Worm (Caenorhabditis elegans) whole organism, midembryonic: ENCODE data around the gene pccb-1.

ENCODE experiments used
- T22C8.4 ChIP-seq: fragments of 200-800 bp; sonication (Bioruptor generic); IDR thresholded peaks from 2 replicates; pipeline ENCODE4 v1.3.6; 2022; ENCODE audit warnings: missing genetic modification characterization, missing compliant biosample characterization
- cog-1 ChIP-seq: sonication (generic microtip); optimal IDR thresholded peaks from 2 replicates; lab custom pipeline; 2016; ENCODE audit warnings: missing genetic modification characterization, missing compliant biosample characterization
- flt-1 ChIP-seq: fragments of 200-800 bp; sonication (Bioruptor generic); IDR thresholded peaks from 2 replicates; pipeline ENCODE4 v1.3.6; 2022; ENCODE audit warnings: missing genetic modification characterization, missing compliant biosample characterization
- klf-2 ChIP-seq: fragments of 200-800 bp; sonication (Bioruptor generic); conservative IDR thresholded peaks from 2 replicates; pipeline ENCODE4 v1.3.6; 2022; ENCODE audit warnings: missing genetic modification reagents, missing genetic modification characterization, missing compliant biosample characterization
- med-1 ChIP-seq: sonication (generic microtip); optimal IDR thresholded peaks from 2 replicates; lab custom pipeline; 2017; ENCODE audit warnings: missing genetic modification characterization, mild to moderate bottlenecking, missing compliant biosample characterization, antibody characterized with exemption, missing genetic modification reagents; ENCODE audit not compliant: insufficient read depth
- ref-1 ChIP-seq: fragments of 200-800 bp; sonication (Bioruptor generic); conservative IDR thresholded peaks from 2 replicates; pipeline ENCODE4 v1.3.6; 2022; ENCODE audit warnings: missing genetic modification reagents, missing genetic modification characterization, missing compliant biosample characterization
- tab-1 ChIP-seq: fragments of 200-800 bp; sonication (Bioruptor generic); IDR thresholded peaks from 2 replicates; pipeline ENCODE4 v1.3.6; 2022; ENCODE audit warnings: missing genetic modification characterization, missing compliant biosample characterization
- ztf-23 ChIP-seq: fragments of 200-800 bp; sonication (Bioruptor generic); IDR thresholded peaks from 2 replicates; pipeline ENCODE4 v1.3.6; 2022; ENCODE audit warnings: missing genetic modification reagents, missing genetic modification characterization, missing compliant biosample characterization
- ztf-29 ChIP-seq: fragments of 200-800 bp; sonication (Bioruptor generic); IDR thresholded peaks from 2 replicates; pipeline ENCODE4 v1.3.6; 2022; ENCODE audit warnings: missing genetic modification reagents, missing genetic modification characterization, missing compliant biosample characterization

Gene pccb-1

DNA sequence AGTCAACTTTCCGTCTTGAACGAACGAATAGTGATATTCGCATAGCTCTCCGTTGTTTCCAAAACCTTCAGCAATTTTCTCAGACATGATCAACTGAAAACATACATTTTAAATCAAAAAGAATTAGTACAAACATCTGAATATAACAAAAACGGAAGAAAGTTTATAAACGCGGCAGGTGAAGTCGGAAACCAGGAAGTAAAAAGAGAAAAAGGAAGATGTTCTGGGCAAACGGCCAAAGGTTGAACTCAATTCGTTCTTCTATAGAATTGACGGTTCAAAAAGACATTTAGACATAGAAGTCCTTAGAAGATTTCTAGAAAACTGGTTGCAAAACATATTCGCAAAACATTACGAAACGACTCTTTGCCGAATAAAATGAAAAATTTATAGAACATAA, 2.1 kb upstream of the pccb-1 start, which contains the start of gene F52E4.5:
F52E4.5 (minus strand) TSS at position 101 of the 400 bp plus-strand sequence.
- no peak for TF ChIP-seq med-1 (GFP tag; lab: Kevin White, UChicago)
- no peak for TF ChIP-seq T22C8.4 (GFP tag; lab: Robert Waterston, UW)
- no peak for TF ChIP-seq ztf-23 (GFP tag; lab: Robert Waterston, UW)
- no peak for TF ChIP-seq flt-1
- no peak for TF ChIP-seq klf-2
- TF ChIP-seq ref-1 (GFP tag; lab: Robert Waterston, UW), result no peak
- no peak for TF ChIP-seq ztf-29 (GFP tag; lab: Robert Waterston, UW)
- no peak for TF ChIP-seq cog-1
- no peak for TF ChIP-seq tab-1 (GFP tag; lab: Robert Waterston, UW)

DNA sequence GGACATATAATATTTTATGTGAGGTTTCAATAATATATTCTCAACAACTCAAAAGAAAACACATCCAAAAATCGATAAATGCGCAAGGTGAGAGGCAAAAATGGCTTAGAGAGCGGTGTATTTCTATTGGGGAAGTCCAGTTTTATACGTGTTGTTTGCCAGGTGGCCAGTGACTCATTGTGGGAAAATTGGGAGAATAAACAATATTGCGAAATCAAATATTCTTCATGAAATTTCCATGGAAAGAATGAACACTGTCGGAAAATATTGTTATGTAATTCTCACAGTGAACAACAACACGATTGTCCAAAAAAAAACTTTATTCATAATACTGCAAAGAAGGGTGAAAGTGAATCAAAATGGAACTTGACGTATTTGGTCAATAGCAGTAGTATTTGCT, 1.7 kb upstream of the pccb-1 start:
- TF ChIP-seq med-1 (GFP tag; lab: Kevin White, UChicago) (no peak), tab-1 (GFP tag; lab: Robert Waterston, UW) (no peak), T22C8.4 (GFP tag; lab: Robert Waterston, UW) (no peak), ref-1 (GFP tag; lab: Robert Waterston, UW) (no peak), cog-1 (no peak), ztf-23 (GFP tag; lab: Robert Waterston, UW) (no peak), ztf-29 (GFP tag; lab: Robert Waterston, UW) (no peak), flt-1 (no peak), klf-2 (no peak)

DNA sequence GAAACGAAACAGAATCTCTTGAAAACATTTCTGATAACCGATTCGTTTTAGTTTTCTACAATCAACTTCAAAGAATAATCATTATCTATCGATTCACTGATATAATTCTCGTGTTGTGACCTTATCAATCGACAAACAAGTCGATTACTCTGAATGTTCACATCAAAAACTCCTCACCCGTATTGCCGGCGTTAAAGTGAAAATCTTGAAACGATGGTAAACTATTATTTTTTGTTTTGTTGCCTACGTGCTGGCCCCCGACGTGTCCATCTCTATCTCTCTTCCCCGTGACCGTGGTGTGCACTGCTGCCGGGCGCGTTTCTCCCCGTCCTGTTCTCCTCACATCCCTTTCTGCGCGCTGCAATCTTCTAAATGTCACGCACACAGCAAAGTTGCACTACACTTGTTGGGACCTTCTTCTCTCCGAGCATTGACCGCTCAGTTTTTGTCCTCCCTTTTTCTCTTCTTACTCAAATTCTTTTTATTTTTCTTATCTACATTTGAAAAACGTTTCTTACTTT, 605 bp downstream of the pccb-1 start:
- no peak for TF ChIP-seq cog-1
- no peak for TF ChIP-seq T22C8.4 (GFP tag; lab: Robert Waterston, UW)
- no peak for TF ChIP-seq tab-1 (GFP tag; lab: Robert Waterston, UW)
- TF ChIP-seq ref-1 (GFP tag; lab: Robert Waterston, UW), result no peak
- no peak for TF ChIP-seq flt-1
- TF ChIP-seq ztf-29 (GFP tag; lab: Robert Waterston, UW), result no peak
- no peak for TF ChIP-seq med-1 (GFP tag; lab: Kevin White, UChicago)
- no peak for TF ChIP-seq ztf-23 (GFP tag; lab: Robert Waterston, UW)
- no peak for TF ChIP-seq klf-2

DNA sequence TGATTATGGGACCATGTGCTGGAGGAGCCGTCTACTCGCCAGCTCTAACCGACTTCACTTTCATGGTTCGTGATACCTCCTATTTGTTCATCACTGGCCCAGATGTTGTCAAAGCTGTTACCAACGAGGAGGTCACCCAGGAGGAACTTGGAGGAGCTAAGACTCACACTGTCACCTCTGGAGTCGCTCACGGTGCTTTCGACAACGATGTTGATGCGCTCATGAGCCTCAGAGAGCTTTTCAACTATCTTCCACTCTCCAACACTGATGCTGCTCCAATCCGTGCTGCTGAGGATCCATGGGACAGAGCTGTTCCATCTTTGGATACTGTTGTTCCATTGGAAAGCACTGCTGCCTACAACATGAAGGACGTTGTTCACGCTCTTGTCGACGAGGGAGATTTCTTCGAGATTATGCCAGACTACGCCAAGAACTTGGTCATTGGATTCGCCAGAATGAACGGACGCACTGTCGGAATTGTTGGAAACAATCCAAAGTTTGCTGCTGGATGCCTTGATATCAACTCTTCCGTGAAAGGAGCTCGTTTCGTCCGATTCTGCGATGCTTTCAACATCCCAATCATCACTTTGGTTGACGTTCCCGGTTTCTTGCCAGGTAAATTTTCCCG, 1.9 kb downstream of the pccb-1 start:
- TF ChIP-seq tab-1 (GFP tag; lab: Robert Waterston, UW), result no peak

DNA sequence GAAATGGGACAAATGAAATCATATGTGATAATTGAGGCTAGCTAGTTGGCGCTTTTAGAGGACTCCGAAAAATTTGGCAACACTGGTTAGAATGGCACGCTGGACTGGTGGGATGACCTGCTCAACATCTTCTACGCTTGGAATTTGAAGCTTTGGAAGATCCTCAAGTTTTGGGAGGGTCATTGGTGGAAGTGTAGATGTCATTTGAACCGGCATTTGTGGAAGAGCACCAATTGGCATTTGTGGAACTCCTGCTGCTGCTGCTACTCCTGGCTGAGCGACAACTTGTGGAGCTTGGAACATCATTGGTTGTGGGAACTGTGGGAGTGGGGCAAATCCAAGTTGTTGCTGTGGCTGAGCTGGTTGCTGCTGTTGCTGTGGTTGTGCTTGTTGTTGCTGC, 3.1 kb downstream of the pccb-1 start:
- TF ChIP-seq cog-1, result no peak
- TF ChIP-seq ztf-23 (GFP tag; lab: Robert Waterston, UW), result no peak
- TF ChIP-seq med-1 (GFP tag; lab: Kevin White, UChicago), result no peak
- no peak for TF ChIP-seq klf-2
- TF ChIP-seq flt-1, result no peak
- TF ChIP-seq ref-1 (GFP tag; lab: Robert Waterston, UW), result no peak
- TF ChIP-seq T22C8.4 (GFP tag; lab: Robert Waterston, UW), result no peak
- no peak for TF ChIP-seq tab-1 (GFP tag; lab: Robert Waterston, UW)
- no peak for TF ChIP-seq ztf-29 (GFP tag; lab: Robert Waterston, UW)

DNA sequence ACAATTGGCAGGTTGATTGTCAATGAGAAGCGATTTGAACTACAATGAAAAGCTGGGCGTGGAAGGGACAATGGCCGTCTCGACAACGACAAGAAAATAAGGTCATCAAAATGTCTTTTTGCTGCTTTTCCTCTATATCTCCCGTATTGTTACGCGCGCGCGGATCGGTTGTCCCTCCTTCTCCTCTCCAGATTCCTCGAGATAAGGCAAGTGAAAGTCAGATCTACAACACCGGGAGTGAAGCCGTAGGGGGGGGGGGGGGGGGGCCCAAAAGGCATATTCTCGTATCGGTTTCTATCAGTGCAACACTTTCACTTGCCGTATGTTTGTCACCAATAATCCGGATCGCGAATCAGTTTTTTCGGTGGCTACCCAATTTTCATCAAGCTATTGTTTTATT, 5.0 kb downstream of the pccb-1 start, which contains the start of gene wrt-2:
wrt-2 (minus strand) TSS at position 46 of the 400 bp plus-strand sequence.
- TF ChIP-seq ref-1 (GFP tag; lab: Robert Waterston, UW) (no peak), tab-1 (GFP tag; lab: Robert Waterston, UW) (no peak), ztf-29 (GFP tag; lab: Robert Waterston, UW) (no peak), med-1 (GFP tag; lab: Kevin White, UChicago) (no peak), flt-1 (no peak), T22C8.4 (GFP tag; lab: Robert Waterston, UW) (no peak), ztf-23 (GFP tag; lab: Robert Waterston, UW) (no peak), klf-2 (no peak)

DNA sequence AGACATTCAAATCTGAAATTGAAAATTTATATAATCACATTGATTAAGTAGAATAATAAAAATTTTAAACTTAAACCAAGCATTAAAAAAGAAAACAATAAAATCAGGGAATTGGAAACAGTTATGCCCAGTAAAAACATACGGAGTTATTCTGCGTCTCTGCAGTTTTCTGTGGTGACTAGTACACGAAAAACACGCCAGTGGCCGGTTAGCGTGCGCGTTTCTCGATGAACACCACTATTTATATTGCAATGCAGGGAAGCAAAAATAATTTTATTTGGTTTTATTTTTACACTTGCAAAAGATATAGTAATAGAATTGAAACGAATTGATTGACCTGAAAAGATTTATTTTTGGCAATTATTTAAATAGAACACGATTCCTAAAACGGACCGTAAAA, 10.5 kb downstream of the pccb-1 start, which contains the start of gene sec-3:
sec-3 (minus strand) TSS at position 21 of the 400 bp plus-strand sequence.
- TF ChIP-seq ref-1 (GFP tag; lab: Robert Waterston, UW), result no peak
- TF ChIP-seq klf-2, result peak; percentile 62; the same call in 1 of the 2 replicates
- TF ChIP-seq cog-1, result peak; percentile 88
- TF ChIP-seq ztf-23 (GFP tag; lab: Robert Waterston, UW), result peak; percentile 78; the same call in 1 of the 2 replicates
- TF ChIP-seq ztf-29 (GFP tag; lab: Robert Waterston, UW), result peak; percentile 58; the same call in 1 of the 2 replicates
- TF ChIP-seq med-1 (GFP tag; lab: Kevin White, UChicago), result peak; percentile 61
- peak; percentile 65; the same call in 1 of the 2 replicates for TF ChIP-seq tab-1 (GFP tag; lab: Robert Waterston, UW)
- TF ChIP-seq flt-1, result peak; percentile 85
- no peak for TF ChIP-seq T22C8.4 (GFP tag; lab: Robert Waterston, UW)

DNA sequence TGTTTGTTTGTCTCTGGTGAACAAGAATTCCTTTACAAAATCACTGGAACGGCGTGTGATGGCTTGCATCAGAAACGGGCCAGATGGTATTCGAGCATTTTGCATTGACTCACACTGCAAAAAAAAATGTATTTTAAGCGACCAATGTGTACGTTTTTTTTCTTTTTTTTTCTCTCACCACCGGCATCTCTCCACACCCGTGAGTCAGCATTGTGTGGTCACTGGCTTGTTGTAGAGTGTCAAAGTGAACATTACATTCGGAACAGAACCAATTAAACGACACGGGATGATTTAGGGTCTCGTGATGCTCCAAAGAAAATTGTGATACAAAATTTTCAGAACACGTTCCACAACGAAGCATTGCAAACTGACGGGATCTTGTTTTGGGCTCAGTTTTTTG, 12.2 kb downstream of the pccb-1 start:
- TF ChIP-seq med-1 (GFP tag; lab: Kevin White, UChicago), result no peak
- TF ChIP-seq flt-1, result no peak
- no peak for TF ChIP-seq ztf-29 (GFP tag; lab: Robert Waterston, UW)
- TF ChIP-seq ztf-23 (GFP tag; lab: Robert Waterston, UW), result no peak
- TF ChIP-seq klf-2, result no peak

DNA sequence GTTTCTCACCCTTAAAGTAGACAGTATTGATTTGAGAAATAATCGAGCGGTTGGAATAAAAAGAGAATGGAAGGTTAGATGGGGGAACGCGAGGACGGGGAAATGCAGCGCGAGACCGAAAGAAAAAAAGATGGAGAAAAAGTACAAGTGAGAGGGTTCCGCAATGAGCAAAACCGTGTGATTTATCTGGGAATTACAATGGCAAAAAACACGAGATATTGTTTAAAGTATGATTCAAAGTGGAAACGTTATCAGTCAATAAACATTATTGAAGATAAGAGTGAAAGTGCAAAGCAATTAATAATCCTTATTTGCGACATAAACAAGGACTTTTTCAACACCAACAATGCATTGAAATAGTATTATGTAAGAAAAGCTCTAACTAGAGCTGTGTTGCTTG, 12.8 kb downstream of the pccb-1 start, which contains the start of gene ztf-13:
ztf-13 (minus strand) TSS at position 11 of the 400 bp plus-strand sequence.
- TF ChIP-seq T22C8.4 (GFP tag; lab: Robert Waterston, UW) (no peak), ztf-29 (GFP tag; lab: Robert Waterston, UW) (no peak), ref-1 (GFP tag; lab: Robert Waterston, UW) (no peak), ztf-23 (GFP tag; lab: Robert Waterston, UW) (no peak), med-1 (GFP tag; lab: Kevin White, UChicago) (no peak), cog-1 (no peak), tab-1 (GFP tag; lab: Robert Waterston, UW) (no peak), klf-2 (no peak), flt-1 (no peak)
